Worm (Caenorhabditis elegans) whole organism, L1 larva: ENCODE data around the gene cln-3.1.
A peak's percentile ranks its signal among the peaks of the same experiment; 100 is the strongest.

Source experiments
- elt-3 ChIP-seq, 6 experiments: fragments of 150-350 bp in 1 of 6; sonication (generic microtip); optimal IDR thresholded peaks; 2 replicates each; lab custom pipeline; 2017 to 2018; ENCODE audit warnings: missing biosample characterization in 6 of 6, missing genetic modification characterization in 6 of 6, inconsistent platforms in 1 of 6
- hlh-4 ChIP-seq: sonication (generic microtip); optimal IDR thresholded peaks from 2 replicates; lab custom pipeline; 2016; ENCODE audit warnings: mild to moderate bottlenecking, missing genetic modification characterization, missing compliant biosample characterization
- nhr-237 ChIP-seq: fragments of 150-350 bp; optimal IDR thresholded peaks from 2 replicates; lab custom pipeline; 2014; ENCODE audit warnings: missing biosample characterization, missing genetic modification characterization
- nhr-28 ChIP-seq: fragments of 150-350 bp; optimal IDR thresholded peaks from 2 replicates; lab custom pipeline; 2014; ENCODE audit warnings: missing biosample characterization, missing genetic modification characterization
- skn-1 ChIP-seq: fragments of 150-350 bp; optimal IDR thresholded peaks from 2 replicates; lab custom pipeline; 2014; ENCODE audit warnings: missing biosample characterization, missing genetic modification characterization
- unc-86 ChIP-seq: sonication (generic microtip); optimal IDR thresholded peaks from 2 replicates; lab custom pipeline; 2016; ENCODE audit warnings: missing genetic modification characterization, missing compliant biosample characterization

DNA sequence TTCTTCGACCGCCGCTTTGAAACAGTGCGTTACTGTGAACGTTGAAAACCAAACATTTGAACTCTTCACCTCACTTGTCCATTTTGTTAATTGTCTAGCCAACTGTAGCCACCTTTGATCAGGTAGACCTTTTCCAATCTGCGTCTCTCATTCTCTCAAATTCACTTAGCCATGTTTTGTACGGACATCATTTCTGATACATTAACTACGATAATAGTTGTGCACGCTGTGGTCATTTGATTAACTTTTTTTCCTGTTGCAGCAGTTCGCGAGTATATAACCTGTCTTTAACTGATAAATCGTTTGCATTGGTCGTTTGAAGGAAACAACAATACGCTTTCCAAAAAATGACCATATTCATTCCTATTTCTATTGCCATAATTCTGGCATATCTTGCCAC lies 48.1 kb downstream of the cln-3.1 start, which contains the start of gene cyp-29A2:
- TF ChIP-seq hlh-4 (tag; lab: Kevin White, UChicago) (no peak), nhr-237 (tag; lab: Kevin White, UChicago) (no peak), unc-86 (tag; lab: Kevin White, UChicago) (no peak), skn-1 (tag; lab: Kevin White, UChicago) (no peak), elt-3 (tag; optimal IDR thresholded peaks at IDR 0.05; lab: Kevin White, UChicago) (peak in 1 of 6 experiments; percentile 16), nhr-28 (tag; lab: Kevin White, UChicago) (no peak)
